Worm (Caenorhabditis elegans): ENCODE data around the gene mrpl-41.

mrpl-41 gene

ce11 chrII:323048-323776 lies 34.5 kb downstream of the mrpl-41 start, which contains the start of gene K01A2.10 (continued):
- TF ChIP-seq C16A3.4 (tag; optimal IDR thresholded peaks at IDR 0.05), result peak; percentile 24
- TF ChIP-seq nhr-28 (tag; optimal IDR thresholded peaks at IDR 0.05), result no peak
- TF ChIP-seq pag-3 (tag; optimal IDR thresholded peaks at IDR 0.05; ENCODE audit: borderline replicate concordance, insufficient read depth), result no peak
- no peak for TF ChIP-seq aha-1 (tag; optimal IDR thresholded peaks at IDR 0.05)
- TF ChIP-seq hlh-17 (GFP tag; optimal IDR thresholded peaks at IDR 0.05; ENCODE audit: borderline replicate concordance), result no peak
- TF ChIP-seq snpc-4 (tag; optimal IDR thresholded peaks at IDR 0.05), result no peak
- no peak for TF ChIP-seq jun-1 (tag; optimal IDR thresholded peaks at IDR 0.05)
- no peak for TF ChIP-seq unc-86 (tag; optimal IDR thresholded peaks at IDR 0.05)
- TF ChIP-seq elt-3 (tag; optimal IDR thresholded peaks at IDR 0.05), result peak in 1 of 6 experiments; percentile 65
- TF ChIP-seq lin-14 (GFP tag; optimal IDR thresholded peaks at IDR 0.05), result peak; percentile 93
- TF ChIP-seq snu-23 (GFP tag; optimal IDR thresholded peaks at IDR 0.05), result peak; percentile 70
- no peak for TF ChIP-seq sptf-1 (tag; optimal IDR thresholded peaks at IDR 0.05)
- no peak for TF ChIP-seq unc-30 (tag; optimal IDR thresholded peaks at IDR 0.05)
- TF ChIP-seq ceh-63 (GFP tag; optimal IDR thresholded peaks at IDR 0.05), result no peak
- TF ChIP-seq pqm-1 (tag; optimal IDR thresholded peaks at IDR 0.05), result no peak
- TF ChIP-seq nhr-47 (tag; optimal IDR thresholded peaks at IDR 0.05), result peak; percentile 19
- TF ChIP-seq ztf-4 (tag; optimal IDR thresholded peaks at IDR 0.05), result no peak
- no peak for TF ChIP-seq ceh-90 (tag; optimal IDR thresholded peaks at IDR 0.05)
- TF ChIP-seq lsy-2 (tag; optimal IDR thresholded peaks at IDR 0.05), result peak; percentile 5 to 72
- TF ChIP-seq ztf-11 (tag; optimal IDR thresholded peaks at IDR 0.05), result no peak
- peak; percentile 37 to 49 for TF ChIP-seq efl-1 (optimal IDR thresholded peaks at IDR 0.05)
- peak; percentile 38 to 93 for TF ChIP-seq efl-1 (GFP tag; optimal IDR thresholded peaks at IDR 0.05 in 1 of 2)
- no peak for TF ChIP-seq vab-15 (tag; optimal IDR thresholded peaks at IDR 0.05)
- no peak for TF ChIP-seq isw-1 (GFP tag; IDR thresholded peaks at IDR 0.05)
- TF ChIP-seq sox-4 (tag; optimal IDR thresholded peaks at IDR 0.05), result no peak
- TF ChIP-seq elt-2 (tag; optimal IDR thresholded peaks at IDR 0.05), result no peak
- no peak for TF ChIP-seq fkh-4 (tag; optimal IDR thresholded peaks at IDR 0.05; ENCODE audit: borderline replicate concordance)
- TF ChIP-seq nhr-77 (tag; optimal IDR thresholded peaks at IDR 0.05), result no peak
- no peak for TF ChIP-seq mef-2 (tag; optimal IDR thresholded peaks at IDR 0.05)
- TF ChIP-seq sup-37 (GFP tag; optimal IDR thresholded peaks at IDR 0.05), result no peak
- no peak for TF ChIP-seq irx-1 (tag; optimal IDR thresholded peaks at IDR 0.05)
- TF ChIP-seq unc-98 (GFP tag; IDR thresholded peaks at IDR 0.05), result no peak
- peak; percentile 56 for TF ChIP-seq skn-1 (tag; optimal IDR thresholded peaks at IDR 0.05)
- TF ChIP-seq blmp-1 (tag; optimal IDR thresholded peaks at IDR 0.05), result peak; percentile 94
- peak; percentile 17 for TF ChIP-seq lin-13 (GFP tag; optimal IDR thresholded peaks at IDR 0.05)
- peak; percentile 37 for TF ChIP-seq swsn-7 (tag; optimal IDR thresholded peaks at IDR 0.05)
- TF ChIP-seq ceh-88 (GFP tag; IDR thresholded peaks at IDR 0.05), result no peak
- TF ChIP-seq lin-35 (GFP tag; optimal IDR thresholded peaks at IDR 0.05), result peak; percentile 39 to 56
- no peak for TF ChIP-seq ceh-8 (GFP tag; optimal IDR thresholded peaks at IDR 0.05)
- TF ChIP-seq nhr-84 (tag; optimal IDR thresholded peaks at IDR 0.05), result no peak
- no peak for TF ChIP-seq lin-15B (tag; optimal IDR thresholded peaks at IDR 0.05)
- TF ChIP-seq egl-27 (tag; optimal IDR thresholded peaks at IDR 0.05), result no peak
- TF ChIP-seq pax-3 (tag; optimal IDR thresholded peaks at IDR 0.05), result no peak
- no peak for TF ChIP-seq aly-2 (tag; optimal IDR thresholded peaks at IDR 0.05)
- TF ChIP-seq fkh-10 (GFP tag; optimal IDR thresholded peaks at IDR 0.05), result no peak
- TF ChIP-seq dsc-1 (tag; optimal IDR thresholded peaks at IDR 0.05), result no peak
- TF ChIP-seq lin-39 (tag; optimal IDR thresholded peaks at IDR 0.05), result no peak
- no peak for TF ChIP-seq nhr-19 (GFP tag; conservative IDR thresholded peaks at IDR 0.05)
- no peak for TF ChIP-seq nhr-90 (tag; optimal IDR thresholded peaks at IDR 0.05; ENCODE audit: poor library complexity)
- TF ChIP-seq xbp-1 (tag; optimal IDR thresholded peaks at IDR 0.05), result peak; percentile 18
- no peak for TF ChIP-seq zag-1 (tag; optimal IDR thresholded peaks at IDR 0.05)
- peak; percentile 63 for TF ChIP-seq nhr-20 (tag; optimal IDR thresholded peaks at IDR 0.05)
- peak; percentile 13 for TF ChIP-seq ama-1 (optimal IDR thresholded peaks at IDR 0.05)
